Worm (Caenorhabditis elegans) whole organism, early embryonic: ENCODE results near the gene D1044.6.

Experiments
- B0310.2 ChIP-seq: sonication (generic microtip); optimal IDR thresholded peaks from 2 replicates; lab custom pipeline; 2016; ENCODE audit warnings: mild to moderate bottlenecking, missing genetic modification characterization, missing compliant biosample characterization
- F13C5.2 ChIP-seq: sonication (generic microtip); optimal IDR thresholded peaks from 2 replicates; lab custom pipeline; 2017; ENCODE audit warnings: mild to moderate bottlenecking, missing genetic modification characterization, inconsistent platforms, missing compliant biosample characterization
- aly-1 ChIP-seq: sonication (generic microtip); optimal IDR thresholded peaks from 2 replicates; lab custom pipeline; 2016; ENCODE audit warnings: missing genetic modification characterization, missing compliant biosample characterization
- ama-1 ChIP-seq: fragments of 150-350 bp; optimal IDR thresholded peaks from 2 replicates; lab custom pipeline; 2014
- ceh-13 ChIP-seq: fragments of 200-800 bp; sonication (Bioruptor generic); optimal IDR thresholded peaks from 2 replicates; lab custom pipeline; 2018; ENCODE audit warnings: mild to moderate bottlenecking, missing genetic modification characterization, missing compliant biosample characterization
- ceh-36 ChIP-seq: sonication (generic microtip); optimal IDR thresholded peaks from 2 replicates; lab custom pipeline; 2016; ENCODE audit warnings: missing genetic modification characterization, inconsistent platforms, missing compliant biosample characterization
- ets-7 ChIP-seq: sonication (generic microtip); optimal IDR thresholded peaks from 2 replicates; lab custom pipeline; 2016; ENCODE audit warnings: missing genotype, missing genetic modification characterization, missing compliant biosample characterization
- flt-1 ChIP-seq: fragments of 200-800 bp; sonication (Bioruptor generic); IDR thresholded peaks from 2 replicates; pipeline ENCODE4 v1.3.6; 2022; ENCODE audit warnings: missing genetic modification characterization, missing compliant biosample characterization
- hmbx-1 ChIP-seq: sonication (generic microtip); optimal IDR thresholded peaks from 2 replicates; lab custom pipeline; 2016; ENCODE audit warnings: mild to moderate bottlenecking, missing genetic modification characterization, missing compliant biosample characterization
- hmg-4 ChIP-seq: fragments of 200-800 bp; sonication (Bioruptor generic); optimal IDR thresholded peaks from 2 replicates; lab custom pipeline; 2018; ENCODE audit warnings: mild to moderate bottlenecking, missing genetic modification characterization, missing compliant biosample characterization
- hnd-1 ChIP-seq: sonication (generic microtip); optimal IDR thresholded peaks from 2 replicates; lab custom pipeline; 2016; ENCODE audit warnings: missing genetic modification characterization, missing compliant biosample characterization
- pes-1 ChIP-seq: fragments of 200-800 bp; sonication (Bioruptor generic); IDR thresholded peaks from 2 replicates; pipeline ENCODE4 v1.3.6; 2022; ENCODE audit warnings: missing genetic modification reagents, missing genetic modification characterization, missing compliant biosample characterization
- scrt-1 ChIP-seq: fragments of 200-800 bp; sonication (Bioruptor generic); IDR thresholded peaks from 2 replicates; pipeline ENCODE4 v1.3.6; 2022; ENCODE audit warnings: missing genetic modification characterization, missing compliant biosample characterization
- sea-1 ChIP-seq: fragments of 200-800 bp; sonication (Bioruptor generic); conservative IDR thresholded peaks from 2 replicates; pipeline ENCODE4 v1.3.6; 2022; ENCODE audit warnings: missing genetic modification characterization, missing compliant biosample characterization
- tbx-11 ChIP-seq: fragments of 200-800 bp; sonication (Bioruptor generic); IDR thresholded peaks from 2 replicates; pipeline ENCODE4 v1.3.6; 2022; ENCODE audit warnings: missing genetic modification characterization, missing compliant biosample characterization
- tbx-37 ChIP-seq: fragments of 200-800 bp; sonication (Bioruptor generic); conservative IDR thresholded peaks from 2 replicates; pipeline ENCODE4 v1.3.6; 2022; ENCODE audit warnings: missing genetic modification reagents, missing genetic modification characterization, missing compliant biosample characterization
- tra-4 ChIP-seq: sonication (generic microtip); optimal IDR thresholded peaks from 2 replicates; lab custom pipeline; 2017; ENCODE audit warnings: missing genetic modification characterization, missing compliant biosample characterization

The D1044.6 gene

ce11 chrIII:5581049-5581448 lies 38.1 kb upstream of the D1044.6 start, which contains the start of gene F56D2.5:
TSS of gene F56D2.5 (minus strand) at chrIII:5581419.
- TF ChIP-seq ceh-13 (no peak), ceh-36 (no peak), aly-1 (tag; lab: Kevin White, UChicago) (no peak), ets-7 (no peak), tbx-11 (GFP tag; lab: Robert Waterston, UW) (no peak), sea-1 (GFP tag; lab: Robert Waterston, UW) (no peak), tra-4 (no peak), flt-1 (GFP tag; lab: Robert Waterston, UW) (no peak), hmg-4 (GFP tag; lab: Kevin White, UChicago) (no peak), F13C5.2 (tag; lab: Kevin White, UChicago) (no peak), hmbx-1 (tag; lab: Kevin White, UChicago) (no peak), B0310.2 (no peak), hnd-1 (tag; lab: Kevin White, UChicago) (no peak), scrt-1 (GFP tag; lab: Robert Waterston, UW) (no peak), ama-1 (no peak), pes-1 (GFP tag; lab: Robert Waterston, UW) (no peak)

- TF ChIP-seq flt-1 (GFP tag; lab: Robert Waterston, UW) = no peak
- no peak for TF ChIP-seq aly-1 (tag; lab: Kevin White, UChicago)
Measured at ce11 chrIII:5573694-5574093, 30.7 kb upstream of the D1044.6 start, which contains the start of gene molo-1. TSS of gene molo-1 (plus strand) at chrIII:5573994.

DNA sequence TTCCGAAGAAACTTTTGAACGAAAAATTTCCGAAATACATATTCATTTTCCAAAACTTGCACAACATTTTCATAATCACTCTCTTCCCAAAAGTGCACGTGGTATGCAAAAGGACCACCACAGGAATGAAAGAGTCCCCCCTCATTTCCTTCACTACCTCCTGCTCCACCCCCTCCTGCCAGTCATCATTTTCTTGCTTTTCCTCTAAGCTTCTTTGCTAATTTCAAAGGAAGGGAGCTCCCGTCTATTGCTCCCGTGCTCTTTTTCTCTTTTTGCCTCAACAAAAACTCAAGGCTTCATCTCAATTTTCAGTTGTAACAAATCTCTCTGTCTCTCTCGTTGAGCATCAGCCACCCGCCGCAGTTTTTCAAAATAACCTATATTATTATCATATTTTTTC lies 29.8 kb upstream of the D1044.6 start:
- TF ChIP-seq ets-7 (no peak), scrt-1 (GFP tag; lab: Robert Waterston, UW) (no peak), tra-4 (no peak), hnd-1 (tag; lab: Kevin White, UChicago) (no peak), ceh-36 (no peak), flt-1 (GFP tag; lab: Robert Waterston, UW) (no peak), ama-1 (no peak), hmbx-1 (tag; lab: Kevin White, UChicago) (no peak), aly-1 (tag; lab: Kevin White, UChicago) (no peak), B0310.2 (no peak), pes-1 (GFP tag; lab: Robert Waterston, UW) (no peak), hmg-4 (GFP tag; lab: Kevin White, UChicago) (no peak)

ce11 chrIII:5570814-5571443 lies 28.0 kb upstream of the D1044.6 start:
- TF ChIP-seq ets-7 (no peak), hnd-1 (tag; lab: Kevin White, UChicago) (no peak), aly-1 (tag; lab: Kevin White, UChicago) (no peak), hmbx-1 (tag; lab: Kevin White, UChicago) (no peak), hmg-4 (GFP tag; lab: Kevin White, UChicago) (no peak), flt-1 (GFP tag; lab: Robert Waterston, UW) (no peak), ceh-13 (no peak), sea-1 (GFP tag; lab: Robert Waterston, UW) (no peak), ama-1 (no peak), tbx-37 (GFP tag; lab: Robert Waterston, UW) (no peak), scrt-1 (GFP tag; lab: Robert Waterston, UW) (no peak)

DNA sequence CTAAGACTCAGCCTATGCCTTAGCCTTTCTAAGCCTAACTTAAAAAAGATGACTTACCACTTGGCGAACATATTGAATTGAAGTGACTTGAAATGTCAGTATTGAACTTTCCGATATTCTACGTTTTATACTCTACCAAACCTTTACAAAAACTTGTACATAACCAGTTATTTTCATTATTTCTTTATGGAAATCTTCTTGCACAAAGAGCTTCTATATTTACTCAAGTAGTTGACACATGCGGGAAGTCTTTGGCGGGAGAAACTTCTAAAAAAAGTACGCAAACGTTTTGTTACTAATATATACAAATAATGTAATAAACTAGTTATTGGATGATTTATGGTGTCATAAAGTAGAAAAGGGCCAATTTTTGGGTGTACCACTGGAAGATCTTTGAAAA lies 25.7 kb upstream of the D1044.6 start, which contains the start of gene nspb-12:
nspb-12 (minus strand) TSS at position 101 of the 400 bp plus-strand sequence.
- no peak for TF ChIP-seq hmbx-1 (tag; lab: Kevin White, UChicago)
- TF ChIP-seq F13C5.2 (tag; lab: Kevin White, UChicago) = no peak
- TF ChIP-seq tbx-11 (GFP tag; lab: Robert Waterston, UW) = no peak
- TF ChIP-seq hmg-4 (GFP tag; lab: Kevin White, UChicago) = no peak
- no peak for TF ChIP-seq tbx-37 (GFP tag; lab: Robert Waterston, UW)
- no peak for TF ChIP-seq hnd-1 (tag; lab: Kevin White, UChicago)
- TF ChIP-seq sea-1 (GFP tag; lab: Robert Waterston, UW) = no peak
- no peak for TF ChIP-seq tra-4
- TF ChIP-seq aly-1 (tag; lab: Kevin White, UChicago) = no peak
- TF ChIP-seq flt-1 (GFP tag; lab: Robert Waterston, UW) = no peak
- TF ChIP-seq B0310.2 = no peak
- TF ChIP-seq ets-7 = no peak
- TF ChIP-seq ceh-13 = no peak
- TF ChIP-seq pes-1 (GFP tag; lab: Robert Waterston, UW) = no peak
- no peak for TF ChIP-seq ama-1
- TF ChIP-seq scrt-1 (GFP tag; lab: Robert Waterston, UW) = no peak

ce11 chrIII:5568265-5568664 lies 25.3 kb upstream of the D1044.6 start:
- TF ChIP-seq ama-1 = no peak
- no peak for TF ChIP-seq pes-1 (GFP tag; lab: Robert Waterston, UW)
- TF ChIP-seq tra-4 = no peak
- TF ChIP-seq F13C5.2 (tag; lab: Kevin White, UChicago) = no peak
- no peak for TF ChIP-seq hmg-4 (GFP tag; lab: Kevin White, UChicago)
- no peak for TF ChIP-seq hnd-1 (tag; lab: Kevin White, UChicago)
- no peak for TF ChIP-seq ets-7
- no peak for TF ChIP-seq flt-1 (GFP tag; lab: Robert Waterston, UW)
- TF ChIP-seq ceh-36 = no peak
- no peak for TF ChIP-seq ceh-13
- no peak for TF ChIP-seq scrt-1 (GFP tag; lab: Robert Waterston, UW)
- TF ChIP-seq hmbx-1 (tag; lab: Kevin White, UChicago) = no peak
- TF ChIP-seq B0310.2 = no peak
- no peak for TF ChIP-seq aly-1 (tag; lab: Kevin White, UChicago)

DNA sequence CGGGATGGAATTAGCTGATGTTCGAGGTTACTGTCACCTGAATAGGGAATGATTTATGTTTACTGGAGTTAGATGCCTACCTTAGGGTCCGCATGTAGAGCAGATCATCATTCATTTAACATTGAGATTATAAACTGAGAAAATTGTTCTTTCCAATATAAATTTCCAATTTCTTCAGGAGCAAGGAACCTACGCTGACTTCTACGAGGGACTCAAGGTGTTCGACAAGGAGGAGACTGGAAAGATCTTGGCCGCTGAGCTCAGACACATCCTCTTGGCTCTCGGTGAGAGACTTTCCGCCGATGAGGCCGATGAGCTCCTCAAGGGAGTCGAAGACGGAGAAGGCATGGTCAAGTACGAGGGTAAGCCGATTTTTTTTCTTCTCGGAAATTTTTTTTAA lies 23.5 kb upstream of the D1044.6 start:
- TF ChIP-seq hmg-4 (GFP tag; lab: Kevin White, UChicago) (no peak), ceh-13 (no peak), aly-1 (tag; lab: Kevin White, UChicago) (no peak), sea-1 (GFP tag; lab: Robert Waterston, UW) (no peak), tbx-11 (GFP tag; lab: Robert Waterston, UW) (no peak), flt-1 (GFP tag; lab: Robert Waterston, UW) (no peak), pes-1 (GFP tag; lab: Robert Waterston, UW) (no peak), F13C5.2 (tag; lab: Kevin White, UChicago) (no peak), ceh-36 (no peak), hnd-1 (tag; lab: Kevin White, UChicago) (no peak), ama-1 (no peak), hmbx-1 (tag; lab: Kevin White, UChicago) (no peak), ets-7 (no peak), tbx-37 (GFP tag; lab: Robert Waterston, UW) (no peak), tra-4 (no peak), scrt-1 (GFP tag; lab: Robert Waterston, UW) (no peak), B0310.2 (no peak)
